Fruit fly (Drosophila melanogaster) whole organism, embryonic: ENCODE measurements around the gene dtn.

ENCODE experiments used
- CG12155 ChIP-seq: fragments of 200-800 bp; sonication (Bioruptor generic); optimal IDR thresholded peaks from 3 replicates; lab custom pipeline; 2016; ENCODE audit warnings: missing biosample characterization, missing genetic modification characterization
- CG12391 ChIP-seq: fragments of 200-800 bp; sonication (Bioruptor generic); optimal IDR thresholded peaks from 3 replicates; lab custom pipeline; 2018; ENCODE audit warnings: missing biosample characterization, mild to moderate bottlenecking, missing genetic modification characterization, moderate library complexity
- CG12659 ChIP-seq: fragments of 200-800 bp; sonication (Bioruptor generic); optimal IDR thresholded peaks from 3 replicates; lab custom pipeline; 2017; ENCODE audit warnings: mild to moderate bottlenecking, missing biosample characterization, missing genetic modification reagents, missing genetic modification characterization
- CG13287 ChIP-seq: fragments of 200-800 bp; sonication (Bioruptor generic); IDR thresholded peaks from 2 replicates; pipeline ENCODE4 v1.3.6; 2022; ENCODE audit warnings: missing biosample characterization, missing genetic modification characterization; ENCODE audit not compliant: partially characterized antibody
- CG14710 ChIP-seq: fragments of 200-800 bp; sonication (Bioruptor generic); optimal IDR thresholded peaks from 3 replicates; lab custom pipeline; 2019; ENCODE audit warnings: missing biosample characterization, mild to moderate bottlenecking, missing genetic modification characterization, moderate library complexity
- CG15479 ChIP-seq: fragments of 200-800 bp; sonication (Bioruptor generic); optimal IDR thresholded peaks from 3 replicates; lab custom pipeline; 2019; ENCODE audit warnings: missing biosample characterization, mild to moderate bottlenecking, missing genetic modification characterization, moderate library complexity
- CG1603 ChIP-seq: fragments of 200-800 bp; sonication (Bioruptor generic); optimal IDR thresholded peaks from 2 replicates; lab custom pipeline; 2019; ENCODE audit warnings: missing biosample characterization, mild to moderate bottlenecking, missing genetic modification characterization, moderate library complexity
- CG1647 ChIP-seq: fragments of 200-800 bp; sonication (Bioruptor generic); optimal IDR thresholded peaks from 3 replicates; lab custom pipeline; 2016; ENCODE audit warnings: missing biosample characterization, missing genetic modification characterization
- CG18599 ChIP-seq: fragments of 200-800 bp; sonication (Bioruptor generic); optimal IDR thresholded peaks from 3 replicates; lab custom pipeline; 2017; ENCODE audit warnings: missing biosample characterization, missing genetic modification characterization, mild to moderate bottlenecking, moderate library complexity, missing genetic modification reagents
- CG18764 ChIP-seq: fragments of 200-800 bp; sonication (Bioruptor generic); optimal IDR thresholded peaks from 3 replicates; lab custom pipeline; 2016; ENCODE audit warnings: missing biosample characterization, missing genetic modification characterization
- CG2120 ChIP-seq: fragments of 200-800 bp; sonication (Bioruptor generic); optimal IDR thresholded peaks from 3 replicates; lab custom pipeline; 2016; ENCODE audit warnings: missing biosample characterization, missing genetic modification characterization
- CG3281 ChIP-seq: fragments of 200-800 bp; sonication (Bioruptor generic); optimal IDR thresholded peaks from 3 replicates; lab custom pipeline; 2017; ENCODE audit warnings: missing biosample characterization, mild to moderate bottlenecking, missing genetic modification characterization
- CG4820 ChIP-seq: fragments of 200-800 bp; sonication (Bioruptor generic); optimal IDR thresholded peaks from 3 replicates; lab custom pipeline; 2016; ENCODE audit warnings: missing biosample characterization, missing genetic modification characterization
- CG6654 ChIP-seq: fragments of 200-800 bp; sonication (Bioruptor generic); optimal IDR thresholded peaks from 2 replicates; lab custom pipeline; 2017; ENCODE audit warnings: missing biosample characterization, mild to moderate bottlenecking, missing genetic modification characterization
- CG7745 ChIP-seq: fragments of 200-800 bp; sonication (Bioruptor generic); optimal IDR thresholded peaks from 2 replicates; lab custom pipeline; 2018; ENCODE audit warnings: missing biosample characterization, mild to moderate bottlenecking, missing genetic modification characterization, moderate library complexity
- CG8281 ChIP-seq: fragments of 200-800 bp; sonication (Bioruptor generic); optimal IDR thresholded peaks from 2 replicates; lab custom pipeline; 2018; ENCODE audit warnings: missing biosample characterization, mild to moderate bottlenecking, missing genetic modification characterization, moderate library complexity
- CTCF ChIP-seq: fragments of 200-800 bp; sonication (Bioruptor generic); optimal IDR thresholded peaks from 2 replicates; lab custom pipeline; 2017; ENCODE audit warnings: missing biosample characterization, mild to moderate bottlenecking, missing genetic modification characterization, moderate library complexity
- Drgx ChIP-seq: fragments of 200-800 bp; sonication (Bioruptor generic); IDR thresholded peaks from 2 replicates; pipeline ENCODE4 v1.3.6; 2022; ENCODE audit warnings: missing biosample characterization, missing genetic modification characterization
- HLH4C ChIP-seq: fragments of 200-800 bp; sonication (Bioruptor generic); IDR thresholded peaks from 3 replicates; pipeline ENCODE4 v1.3.6; 2022; ENCODE audit warnings: missing biosample characterization, missing genetic modification characterization; ENCODE audit not compliant: partially characterized antibody
- Hr3 ChIP-seq: fragments of 200-800 bp; sonication (Bioruptor generic); optimal IDR thresholded peaks from 3 replicates; lab custom pipeline; 2016; ENCODE audit warnings: missing biosample characterization, missing genetic modification characterization
- Lhr ChIP-seq: fragments of 200-800 bp; sonication (Bioruptor generic); optimal IDR thresholded peaks from 3 replicates; lab custom pipeline; 2017; ENCODE audit warnings: mild to moderate bottlenecking, missing biosample characterization, missing genetic modification reagents, missing genetic modification characterization
- NC2β ChIP-seq: fragments of 200-800 bp; sonication (Bioruptor generic); optimal IDR thresholded peaks from 2 replicates; lab custom pipeline; 2016; ENCODE audit warnings: missing biosample characterization, missing genetic modification characterization
- Nf-YB ChIP-seq: fragments of 200-800 bp; sonication (Bioruptor generic); optimal IDR thresholded peaks from 3 replicates; lab custom pipeline; 2019; ENCODE audit warnings: missing biosample characterization, mild to moderate bottlenecking, missing genetic modification characterization, moderate library complexity
- Ssrp ChIP-seq: fragments of 200-800 bp; sonication (Bioruptor generic); optimal IDR thresholded peaks from 2 replicates; lab custom pipeline; 2018; ENCODE audit warnings: missing biosample characterization, mild to moderate bottlenecking, missing genetic modification characterization, moderate library complexity
- Taf1 ChIP-seq: fragments of 200-800 bp; sonication (Bioruptor generic); IDR thresholded peaks from 2 replicates; pipeline ENCODE4 v1.3.6; 2022; ENCODE audit warnings: missing biosample characterization, missing genetic modification characterization
- ab ChIP-seq: fragments of 200-800 bp; sonication (Bioruptor generic); optimal IDR thresholded peaks from 2 replicates; lab custom pipeline; 2016; ENCODE audit warnings: missing biosample characterization, missing genetic modification characterization
- ato ChIP-seq: fragments of 200-800 bp; sonication (Bioruptor generic); IDR thresholded peaks from 2 replicates; pipeline ENCODE4 v1.3.6; 2022; ENCODE audit warnings: missing biosample characterization, missing genetic modification characterization; ENCODE audit not compliant: partially characterized antibody
- btn ChIP-seq: fragments of 200-800 bp; sonication (Bioruptor generic); optimal IDR thresholded peaks from 2 replicates; lab custom pipeline; 2016; ENCODE audit warnings: missing biosample characterization, missing genetic modification characterization
- chm ChIP-seq: fragments of 200-800 bp; sonication (Bioruptor generic); IDR thresholded peaks from 2 replicates; pipeline ENCODE4 v1.3.6; 2022; ENCODE audit warnings: missing biosample characterization, missing genetic modification characterization
- ewg ChIP-seq: fragments of 200-800 bp; sonication (Bioruptor generic); optimal IDR thresholded peaks from 3 replicates; lab custom pipeline; 2017; ENCODE audit warnings: mild to moderate bottlenecking, missing biosample characterization, missing genetic modification reagents, missing genetic modification characterization
- fd3F ChIP-seq: fragments of 200-800 bp; sonication (Bioruptor generic); optimal IDR thresholded peaks from 2 replicates; lab custom pipeline; 2018; ENCODE audit warnings: missing biosample characterization, mild to moderate bottlenecking, missing genetic modification characterization, moderate library complexity
- grau ChIP-seq: fragments of 200-800 bp; optimal IDR thresholded peaks from 3 replicates; lab custom pipeline; 2019; ENCODE audit warnings: missing biosample characterization, mild to moderate bottlenecking, missing genetic modification characterization, moderate library complexity
- inv ChIP-seq: fragments of 200-800 bp; sonication (Bioruptor generic); IDR thresholded peaks from 2 replicates; pipeline ENCODE4 v1.3.6; 2022; ENCODE audit warnings: missing biosample characterization, missing genetic modification characterization; ENCODE audit not compliant: partially characterized antibody
- lola ChIP-seq, 3 experiments: fragments of >200 bp in 2 of 3; fragments of 200-800 bp in 1 of 3; sonication (Bioruptor generic) in 1 of 3; optimal IDR thresholded peaks; 2 replicates each; lab custom pipeline; 2017 to 2019; ENCODE audit warnings: missing biosample characterization in 3 of 3, missing genetic modification characterization in 3 of 3, mild to moderate bottlenecking in 1 of 3, moderate library complexity in 1 of 3
- lov ChIP-seq, 2 experiments: fragments of 200-800 bp in 1 of 2; fragments of >200 bp in 1 of 2; sonication (Bioruptor generic) in 1 of 2; IDR thresholded peaks in 1 of 2; optimal IDR thresholded peaks in 1 of 2; 2 replicates in 1 of 2; 3 replicates in 1 of 2; pipeline versions ENCODE4 v1.3.6 to Lab custom; 2017 to 2022; ENCODE audit warnings: missing biosample characterization in 1 of 2, missing genetic modification characterization in 1 of 2
- nau ChIP-seq: fragments of 200-800 bp; sonication (Bioruptor generic); optimal IDR thresholded peaks from 3 replicates; lab custom pipeline; 2017; ENCODE audit warnings: missing biosample characterization, mild to moderate bottlenecking, missing genetic modification characterization, missing genetic modification reagents
- pb ChIP-seq: fragments of 200-800 bp; sonication (Bioruptor generic); optimal IDR thresholded peaks from 3 replicates; lab custom pipeline; 2016; ENCODE audit warnings: missing biosample characterization, missing genetic modification characterization
- pros ChIP-seq: fragments of 200-800 bp; sonication (Bioruptor generic); optimal IDR thresholded peaks from 3 replicates; lab custom pipeline; 2019; ENCODE audit warnings: missing biosample characterization, mild to moderate bottlenecking, missing genetic modification characterization, moderate library complexity
- salm ChIP-seq: fragments of 200-800 bp; sonication (Bioruptor generic); optimal IDR thresholded peaks from 2 replicates; lab custom pipeline; 2018; ENCODE audit warnings: missing biosample characterization, mild to moderate bottlenecking, missing genetic modification characterization
- sens-2 ChIP-seq: fragments of 200-800 bp; sonication (Bioruptor generic); IDR thresholded peaks from 2 replicates; pipeline ENCODE4 v1.3.6; 2022; ENCODE audit warnings: missing biosample characterization, missing genetic modification characterization
- ssp ChIP-seq: fragments of 200-800 bp; sonication (Bioruptor generic); IDR thresholded peaks from 2 replicates; pipeline ENCODE4 v1.3.6; 2022; ENCODE audit warnings: missing biosample characterization, missing genetic modification characterization
- tll ChIP-seq, 2 experiments: fragments of 200-800 bp in 1 of 2; fragments of >200 bp in 1 of 2; sonication (Bioruptor generic) in 1 of 2; optimal IDR thresholded peaks; 2 replicates each; lab custom pipeline; 2017 to 2019; ENCODE audit warnings: missing biosample characterization in 2 of 2, missing genetic modification characterization in 2 of 2, mild to moderate bottlenecking in 1 of 2, moderate library complexity in 1 of 2
- tna ChIP-seq: fragments of 200-800 bp; sonication (Bioruptor generic); IDR thresholded peaks from 2 replicates; pipeline ENCODE4 v1.3.6; 2022; ENCODE audit warnings: missing biosample characterization, missing genetic modification characterization; ENCODE audit not compliant: partially characterized antibody
- trem ChIP-seq: fragments of 200-800 bp; optimal IDR thresholded peaks from 3 replicates; lab custom pipeline; 2019; ENCODE audit warnings: missing biosample characterization, mild to moderate bottlenecking, missing genetic modification characterization, moderate library complexity
- trh ChIP-seq: fragments of 200-800 bp; sonication (Bioruptor generic); optimal IDR thresholded peaks from 2 replicates; lab custom pipeline; 2016; ENCODE audit warnings: missing biosample characterization, missing genetic modification characterization
- tup ChIP-seq: fragments of 200-800 bp; sonication (Bioruptor generic); optimal IDR thresholded peaks from 2 replicates; lab custom pipeline; 2016; ENCODE audit warnings: missing biosample characterization, mild to moderate bottlenecking, missing genetic modification characterization, moderate library complexity

Gene dtn

dm6 chrX:6224225-6225190 lies 939 bp upstream of the dtn start, which contains the start of gene sqh (continued):
- TF ChIP-seq CG7745 (tag; lab: Kevin White, UChicago) (no peak), CG15479 (GFP tag; lab: Kevin White, UChicago) (peak; percentile 94), Taf1 (GFP tag; lab: Robert Waterston, UW) (peak; percentile 81; the same call in 1 of the 2 replicates), Ssrp (peak; percentile 84), CG8281 (tag; lab: Kevin White, UChicago) (peak; percentile 79), CTCF (GFP tag; lab: Kevin White, UChicago) (peak; percentile 48), CG1603 (peak; percentile 66), CG18764 (GFP tag; lab: Kevin White, UChicago) (peak; percentile 50), sens-2 (GFP tag; lab: Robert Waterston, UW) (peak; percentile 70), CG12659 (GFP tag; lab: Kevin White, UChicago) (peak; percentile 93), NC2β (GFP tag; lab: Kevin White, UChicago) (no peak), CG13287 (GFP tag; lab: Robert Waterston, UW) (peak; percentile 8; the same call in 1 of the 2 replicates), ewg (peak; percentile 88), ssp (peak; percentile 77), Hr3 (peak; percentile 88), tna (GFP tag; lab: Robert Waterston, UW) (no peak), inv (GFP tag; lab: Robert Waterston, UW) (no peak), trem (tag; lab: Kevin White, UChicago) (peak; percentile 55), tll (GFP tag; optimal IDR thresholded peaks at IDR 0.05; lab: Kevin White, UChicago) (peak in 1 of 2 experiments; percentile 8), lola (GFP tag; optimal IDR thresholded peaks at IDR 0.05; lab: Kevin White, UChicago) (peak in 1 of 3 experiments; percentile 84), CG12391 (tag; lab: Kevin White, UChicago) (peak; percentile 90), CG3281 (GFP tag; lab: Kevin White, UChicago) (peak; percentile 83), CG2120 (GFP tag; lab: Kevin White, UChicago) (peak; percentile 83), CG6654 (GFP tag; lab: Kevin White, UChicago) (peak; percentile 39), chm (GFP tag; lab: Robert Waterston, UW) (peak; percentile 81), HLH4C (GFP tag; lab: Robert Waterston, UW) (no peak), CG12155 (GFP tag; lab: Kevin White, UChicago) (peak; percentile 59), Nf-YB (peak; percentile 69), CG4820 (GFP tag; lab: Kevin White, UChicago) (peak; percentile 67), pb (GFP tag; lab: Kevin White, UChicago) (no peak), pros (peak; percentile 40), lov (optimal IDR thresholded peaks at IDR 0.05; lab: Kevin White, UChicago) (no peak), lov (GFP tag; IDR thresholded peaks at IDR 0.05; lab: Robert Waterston, UW) (peak; percentile 73; the same call in 2 of the 3 replicates), tup (peak; percentile 47), nau (GFP tag; lab: Kevin White, UChicago) (peak; percentile 84), salm (tag; lab: Kevin White, UChicago) (peak; percentile 78), ato (GFP tag; lab: Robert Waterston, UW) (no peak), btn (GFP tag; lab: Kevin White, UChicago) (no peak), CG1647 (peak; percentile 58), Lhr (GFP tag; lab: Kevin White, UChicago) (peak; percentile 75), trh (GFP tag; lab: Kevin White, UChicago) (peak; percentile 24), CG18599 (GFP tag; lab: Kevin White, UChicago) (peak; percentile 90), grau (tag; lab: Kevin White, UChicago) (peak; percentile 99), Drgx (GFP tag; lab: Robert Waterston, UW) (peak; percentile 92), fd3F (GFP tag; lab: Kevin White, UChicago) (peak; percentile 85), CG14710 (tag; lab: Kevin White, UChicago) (peak; percentile 71), ab (GFP tag; lab: Kevin White, UChicago) (no peak)
